Fruit fly (Drosophila melanogaster): ENCODE results near the gene CG15387.
A peak's percentile ranks its signal among the peaks of the same experiment; 100 is the strongest.

CG15387 gene

dm6 chr2L:2214004-2214403 is 12.1 kb downstream of the CG15387 start, which contains the start of the genes Uch and CG34174 (continued):
- TF ChIP-seq nmo (GFP tag; optimal IDR thresholded peaks at IDR 0.05) (peak; percentile 71), CG14014 (GFP tag; IDR thresholded peaks at IDR 0.05) (no peak), CG18262 (tag; optimal IDR thresholded peaks at IDR 0.05) (peak; percentile 28), CG17359 (tag; optimal IDR thresholded peaks at IDR 0.05) (no peak), Vsx1 (GFP tag; optimal IDR thresholded peaks at IDR 0.05) (no peak), sens (GFP tag) (peak; percentile 81), CG12236 (GFP tag; optimal IDR thresholded peaks at IDR 0.05) (no peak), CG14860 (GFP tag; IDR thresholded peaks at IDR 0.05; ENCODE audit: partially characterized antibody) (peak; percentile 64), fd3F (GFP tag; optimal IDR thresholded peaks at IDR 0.05) (no peak), CG10267 (tag; optimal IDR thresholded peaks at IDR 0.05) (peak; percentile 95), zen (tag; optimal IDR thresholded peaks at IDR 0.05) (peak; percentile 46), Rfx (GFP tag; IDR thresholded peaks at IDR 0.05) (no peak), Ets65A (GFP tag) (no peak), B-H2 (GFP tag; optimal IDR thresholded peaks at IDR 0.05) (peak; percentile 38), Dp (GFP tag; optimal IDR thresholded peaks at IDR 0.05) (peak; percentile 50), mld (GFP tag; IDR thresholded peaks at IDR 0.05; ENCODE audit: partially characterized antibody) (no peak), hkb (optimal IDR thresholded peaks at IDR 0.05) (peak; percentile 74), hkb (GFP tag; IDR thresholded peaks at IDR 0.05) (no peak), twi (tag; optimal IDR thresholded peaks at IDR 0.05) (no peak), Hr51 (GFP tag; optimal IDR thresholded peaks at IDR 0.05) (peak in 1 of 2 experiments; percentile 3), Chrac-16 (GFP tag; optimal IDR thresholded peaks at IDR 0.05) (peak; percentile 5), NK7.1 (GFP tag; optimal IDR thresholded peaks at IDR 0.05) (no peak), Fer1 (GFP tag; optimal IDR thresholded peaks at IDR 0.05) (peak; percentile 45), HLH3B (GFP tag; IDR thresholded peaks at IDR 0.05) (no peak), CG14710 (tag; optimal IDR thresholded peaks at IDR 0.05) (peak; percentile 100), eyg (GFP tag; optimal IDR thresholded peaks at IDR 0.05) (no peak), MTF-1 (GFP tag; optimal IDR thresholded peaks at IDR 0.05; ENCODE audit: borderline replicate concordance) (no peak), CG3995 (GFP tag; optimal IDR thresholded peaks at IDR 0.05) (no peak), CrebB (tag; optimal IDR thresholded peaks at IDR 0.05) (no peak), ind (GFP tag; optimal IDR thresholded peaks at IDR 0.05) (no peak), inv (GFP tag; IDR thresholded peaks at IDR 0.05; ENCODE audit: partially characterized antibody) (peak; percentile 46; the same call in 1 of the 2 replicates), sna (GFP tag; IDR thresholded peaks at IDR 0.05; ENCODE audit: partially characterized antibody) (peak; percentile 79), ewg (GFP tag; optimal IDR thresholded peaks at IDR 0.05) (peak; percentile 25), chn (GFP tag; optimal IDR thresholded peaks at IDR 0.05) (no peak), CG42726 (GFP tag; IDR thresholded peaks at IDR 0.05; ENCODE audit: partially characterized antibody) (no peak), CG16863 (GFP tag; optimal IDR thresholded peaks at IDR 0.05) (no peak), ab (GFP tag; optimal IDR thresholded peaks at IDR 0.05) (no peak), gcm (GFP tag; optimal IDR thresholded peaks at IDR 0.05) (no peak), Stat92E (GFP tag; optimal IDR thresholded peaks at IDR 0.05) (peak in 1 of 3 experiments; percentile 23), zfh1 (GFP tag; IDR thresholded peaks at IDR 0.05) (no peak), nerfin-2 (GFP tag; IDR thresholded peaks at IDR 0.05; ENCODE audit: partially characterized antibody) (no peak; the same call in 1 of the 2 replicates), lilli (GFP tag; optimal IDR thresholded peaks at IDR 0.05) (no peak), Dad (GFP tag; optimal IDR thresholded peaks at IDR 0.05) (no peak), tx (GFP tag; optimal IDR thresholded peaks at IDR 0.05) (no peak), grn (GFP tag; optimal IDR thresholded peaks at IDR 0.05) (no peak), CG5245 (GFP tag; optimal IDR thresholded peaks at IDR 0.05) (no peak), Sox102F (GFP tag; optimal IDR thresholded peaks at IDR 0.05) (no peak), Optix (GFP tag; IDR thresholded peaks at IDR 0.05) (no peak), Bgb (GFP tag; IDR thresholded peaks at IDR 0.05; ENCODE audit: partially characterized antibody) (peak; percentile 68), dpn (GFP tag; optimal IDR thresholded peaks at IDR 0.05) (peak in 1 of 2 experiments; percentile 31)

All from whole organism, embryonic.